Worm (Caenorhabditis elegans) whole organism, young adult: ENCODE measurements around the gene mab-23.

Experiments
- B0336.3 ChIP-seq: fragments of 200-800 bp; sonication (Bioruptor generic); IDR thresholded peaks from 2 replicates; pipeline ENCODE4 v1.3.6; 2022; ENCODE audit warnings: missing genetic modification characterization, missing compliant biosample characterization
- C06A6.2 ChIP-seq: fragments of 200-800 bp; sonication (Bioruptor generic); conservative IDR thresholded peaks from 2 replicates; pipeline ENCODE4 v1.3.6; 2022; ENCODE audit warnings: missing genetic modification characterization, missing compliant biosample characterization
- F52B5.7 ChIP-seq: sonication (generic microtip); optimal IDR thresholded peaks from 2 replicates; lab custom pipeline; 2016; ENCODE audit warnings: mild to moderate bottlenecking, missing genetic modification characterization, missing compliant biosample characterization
- F55B11.4 ChIP-seq: sonication (generic microtip); optimal IDR thresholded peaks from 2 replicates; lab custom pipeline; 2016; ENCODE audit warnings: missing compliant biosample characterization, missing genetic modification characterization, borderline replicate concordance; ENCODE audit not compliant: insufficient read depth
- F57A8.1 ChIP-seq: fragments of 200-800 bp; sonication (Bioruptor generic); optimal IDR thresholded peaks from 2 replicates; lab custom pipeline; 2018; ENCODE audit warnings: mild to moderate bottlenecking, missing genetic modification characterization, moderate library complexity, missing compliant biosample characterization
- K12H6.12 ChIP-seq: fragments of 200-800 bp; sonication (Bioruptor generic); optimal IDR thresholded peaks from 2 replicates; lab custom pipeline; 2018; ENCODE audit warnings: mild to moderate bottlenecking, missing genetic modification characterization, missing compliant biosample characterization
- Y56A3A.18 ChIP-seq: fragments of 200-800 bp; sonication (Bioruptor generic); IDR thresholded peaks from 2 replicates; pipeline ENCODE4 v1.3.6; 2022; ENCODE audit warnings: missing genetic modification reagents, missing genetic modification characterization, missing compliant biosample characterization
- Y67H2A.10 ChIP-seq: fragments of 200-800 bp; sonication (Bioruptor generic); conservative IDR thresholded peaks from 2 replicates; pipeline ENCODE4 v1.3.6; 2022; ENCODE audit warnings: missing genetic modification reagents, missing genetic modification characterization, missing compliant biosample characterization
- ama-1 ChIP-seq, 3 experiments: fragments of 150-350 bp in 1 of 3; sonication (generic microtip) in 2 of 3; optimal IDR thresholded peaks; 2 replicates each; lab custom pipeline; 2014 to 2018; ENCODE audit warnings: missing biosample characterization in 2 of 3, missing genetic modification characterization in 2 of 3, missing genetic modification reagents in 2 of 3
- aptf-2 ChIP-seq: fragments of 200-800 bp; sonication (Bioruptor generic); conservative IDR thresholded peaks from 2 replicates; pipeline ENCODE4 v1.3.6; 2022; ENCODE audit warnings: missing genetic modification reagents, missing genetic modification characterization, missing compliant biosample characterization
- attf-5 ChIP-seq: fragments of 200-800 bp; sonication (Bioruptor generic); optimal IDR thresholded peaks from 2 replicates; lab custom pipeline; 2018; ENCODE audit warnings: mild to moderate bottlenecking, missing genetic modification characterization, missing compliant biosample characterization
- cebp-1 ChIP-seq, 2 experiments: fragments of 200-800 bp in 1 of 2; sonication (Bioruptor generic) in 1 of 2; sonication (generic microtip) in 1 of 2; IDR thresholded peaks in 1 of 2; optimal IDR thresholded peaks in 1 of 2; 2 replicates each; pipeline versions ENCODE4 v1.3.6 to Lab custom; 2017 to 2022; ENCODE audit warnings: missing compliant biosample characterization in 2 of 2, missing genetic modification characterization in 2 of 2, mild to moderate bottlenecking in 1 of 2, missing genetic modification reagents in 1 of 2, moderate library complexity in 1 of 2
- cebp-2 ChIP-seq: fragments of 200-800 bp; sonication (Bioruptor generic); IDR thresholded peaks from 2 replicates; pipeline ENCODE4 v1.3.6; 2022; ENCODE audit warnings: missing genetic modification characterization, missing compliant biosample characterization
- ceh-27 ChIP-seq: fragments of 200-800 bp; sonication (Bioruptor generic); optimal IDR thresholded peaks from 2 replicates; lab custom pipeline; 2018; ENCODE audit warnings: mild to moderate bottlenecking, missing genetic modification characterization, moderate library complexity, missing compliant biosample characterization
- ceh-58 ChIP-seq: fragments of 200-800 bp; sonication (Bioruptor generic); IDR thresholded peaks from 2 replicates; pipeline ENCODE4 v1.3.6; 2022; ENCODE audit warnings: missing genetic modification characterization, missing compliant biosample characterization
- ceh-91 ChIP-seq: fragments of 200-800 bp; sonication (Bioruptor generic); IDR thresholded peaks from 2 replicates; pipeline ENCODE4 v1.3.6; 2022; ENCODE audit warnings: missing genetic modification reagents, missing genetic modification characterization, missing compliant biosample characterization
- chd-7 ChIP-seq: sonication (generic microtip); optimal IDR thresholded peaks from 2 replicates; lab custom pipeline; 2016; ENCODE audit warnings: mild to moderate bottlenecking, missing genetic modification characterization, moderate library complexity, missing compliant biosample characterization
- die-1 ChIP-seq: sonication (generic microtip); optimal IDR thresholded peaks from 2 replicates; lab custom pipeline; 2016; ENCODE audit warnings: missing genotype, mild to moderate bottlenecking, missing genetic modification characterization, missing compliant biosample characterization
- dox-1 ChIP-seq: fragments of 200-800 bp; sonication (Bioruptor generic); IDR thresholded peaks from 2 replicates; pipeline ENCODE4 v1.3.6; 2022; ENCODE audit warnings: missing genetic modification reagents, missing genetic modification characterization, missing compliant biosample characterization
- egl-44 ChIP-seq: fragments of 200-800 bp; sonication (Bioruptor generic); IDR thresholded peaks from 2 replicates; pipeline ENCODE4 v1.3.6; 2022; ENCODE audit warnings: missing genetic modification reagents, missing genetic modification characterization, missing compliant biosample characterization
- him-1 ChIP-seq: sonication (generic microtip); optimal IDR thresholded peaks from 2 replicates; lab custom pipeline; 2016; ENCODE audit warnings: missing genotype, missing genetic modification reagents, missing genetic modification characterization, missing compliant biosample characterization
- hmg-1.2 ChIP-seq: fragments of 200-800 bp; sonication (Bioruptor generic); IDR thresholded peaks from 2 replicates; pipeline ENCODE4 v1.3.6; 2022; ENCODE audit warnings: missing genetic modification reagents, missing genetic modification characterization, missing compliant biosample characterization
- let-526 ChIP-seq: fragments of 200-800 bp; sonication (Bioruptor generic); IDR thresholded peaks from 2 replicates; pipeline ENCODE4 v1.3.6; 2022; ENCODE audit warnings: missing genetic modification reagents, missing genetic modification characterization, missing compliant biosample characterization
- lsl-1 ChIP-seq: fragments of 200-800 bp; sonication (Bioruptor generic); optimal IDR thresholded peaks from 2 replicates; lab custom pipeline; 2018; ENCODE audit warnings: mild to moderate bottlenecking, missing genetic modification characterization, moderate library complexity, missing compliant biosample characterization
- mcd-1 ChIP-seq: fragments of 200-800 bp; sonication (Bioruptor generic); IDR thresholded peaks from 2 replicates; pipeline ENCODE4 v1.3.6; 2022; ENCODE audit warnings: missing genetic modification reagents, missing genetic modification characterization, missing compliant biosample characterization
- mel-28 ChIP-seq: sonication (generic microtip); optimal IDR thresholded peaks from 2 replicates; lab custom pipeline; 2016; ENCODE audit warnings: borderline replicate concordance, mild to moderate bottlenecking, missing genetic modification characterization, missing compliant biosample characterization
- mes-4 ChIP-seq: sonication (generic microtip); optimal IDR thresholded peaks from 2 replicates; lab custom pipeline; 2016; ENCODE audit warnings: missing genotype, missing genetic modification characterization, missing compliant biosample characterization
- nfyb-1 ChIP-seq: fragments of 200-800 bp; sonication (Bioruptor generic); IDR thresholded peaks from 2 replicates; pipeline ENCODE4 v1.3.6; 2022; ENCODE audit warnings: missing genetic modification reagents, missing genetic modification characterization, missing compliant biosample characterization
- nhr-80 ChIP-seq: sonication (generic microtip); optimal IDR thresholded peaks from 2 replicates; lab custom pipeline; 2016; ENCODE audit warnings: missing genetic modification characterization, missing compliant biosample characterization
- snpc-4 ChIP-seq, 5 experiments: fragments of 150-350 bp in 1 of 5; sonication (generic microtip) in 4 of 5; optimal IDR thresholded peaks; 2 replicates each; lab custom pipeline; 2014 to 2018; ENCODE audit warnings: missing genetic modification characterization in 5 of 5, missing biosample characterization in 3 of 5, antibody characterized with exemption in 2 of 5, mild to moderate bottlenecking in 2 of 5, missing compliant biosample characterization in 2 of 5, missing genotype in 2 of 5, moderate library complexity in 2 of 5, missing genetic modification reagents in 1 of 5
- somi-1 ChIP-seq: fragments of 200-800 bp; sonication (Bioruptor generic); optimal IDR thresholded peaks from 2 replicates; lab custom pipeline; 2018; ENCODE audit warnings: mild to moderate bottlenecking, missing genetic modification characterization, missing compliant biosample characterization
- tbp1 ChIP-seq: fragments of 200-800 bp; sonication (Bioruptor generic); optimal IDR thresholded peaks from 2 replicates; lab custom pipeline; 2018; ENCODE audit warnings: mild to moderate bottlenecking, missing genetic modification characterization, missing compliant biosample characterization
- tbx-9 ChIP-seq: sonication (generic microtip); optimal IDR thresholded peaks from 2 replicates; lab custom pipeline; 2016; ENCODE audit warnings: borderline replicate concordance, missing genetic modification characterization, inconsistent platforms, missing compliant biosample characterization
- unc-62 ChIP-seq: fragments of 150-350 bp; optimal IDR thresholded peaks from 2 replicates; lab custom pipeline; 2014; ENCODE audit warnings: missing biosample characterization, missing genetic modification reagents, missing genetic modification characterization
- zfh-2 ChIP-seq: fragments of 200-800 bp; sonication (Bioruptor generic); conservative IDR thresholded peaks from 2 replicates; pipeline ENCODE4 v1.3.6; 2022; ENCODE audit warnings: missing genetic modification reagents, missing genetic modification characterization, missing compliant biosample characterization
- ztf-22 ChIP-seq: fragments of 200-800 bp; sonication (Bioruptor generic); optimal IDR thresholded peaks from 2 replicates; lab custom pipeline; 2018; ENCODE audit warnings: mild to moderate bottlenecking, missing genetic modification characterization, moderate library complexity, missing compliant biosample characterization
- ztf-28 ChIP-seq: fragments of 200-800 bp; sonication (Bioruptor generic); IDR thresholded peaks from 2 replicates; pipeline ENCODE4 v1.3.6; 2022; ENCODE audit warnings: missing genetic modification reagents, missing genetic modification characterization, missing compliant biosample characterization
- ztf-3 ChIP-seq: fragments of 200-800 bp; sonication (Bioruptor generic); optimal IDR thresholded peaks from 2 replicates; lab custom pipeline; 2018; ENCODE audit warnings: mild to moderate bottlenecking, missing genetic modification characterization, missing compliant biosample characterization

Gene mab-23

DNA sequence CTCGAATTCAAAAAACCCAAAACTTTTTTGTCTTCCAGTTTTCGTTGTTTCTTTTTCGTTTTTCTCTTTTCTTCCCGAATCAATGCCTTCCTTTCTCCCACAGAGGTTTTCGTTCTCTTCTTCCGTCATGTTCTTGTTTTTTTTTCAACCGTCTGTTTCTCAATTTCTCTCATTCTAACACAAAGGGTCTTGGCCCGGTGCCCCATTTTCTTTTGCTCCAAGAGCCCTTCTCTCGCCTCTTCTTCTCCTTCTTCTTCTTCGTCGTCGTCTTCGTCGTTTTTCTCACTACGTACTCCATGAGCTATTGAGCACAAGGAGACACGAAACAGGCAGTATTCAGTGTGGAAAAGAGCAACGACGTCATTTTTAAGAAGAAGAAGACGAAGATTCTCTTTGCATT lies 44.6 kb downstream of the mab-23 start:
- TF ChIP-seq ceh-27 (GFP tag; lab: Kevin White, UChicago) (peak; percentile 8), him-1 (tag; lab: Kevin White, UChicago) (no peak), aptf-2 (GFP tag; lab: Robert Waterston, UW) (no peak), mcd-1 (GFP tag; lab: Robert Waterston, UW) (no peak), Y56A3A.18 (GFP tag; lab: Robert Waterston, UW) (no peak), K12H6.12 (tag; lab: Kevin White, UChicago) (peak; percentile 35), mel-28 (tag; lab: Kevin White, UChicago) (no peak), B0336.3 (GFP tag; lab: Robert Waterston, UW) (no peak), tbx-9 (tag; lab: Kevin White, UChicago) (no peak), ama-1 (optimal IDR thresholded peaks at IDR 0.05; lab: Kevin White, UChicago) (no peak), ama-1 (GFP tag; optimal IDR thresholded peaks at IDR 0.05; lab: Kevin White, UChicago) (no peak), zfh-2 (0 out of 2 replicates have a peak, but pooled peaks have one; percentile 36), mes-4 (tag; lab: Kevin White, UChicago) (no peak), ceh-58 (GFP tag; lab: Robert Waterston, UW) (no peak)

DNA sequence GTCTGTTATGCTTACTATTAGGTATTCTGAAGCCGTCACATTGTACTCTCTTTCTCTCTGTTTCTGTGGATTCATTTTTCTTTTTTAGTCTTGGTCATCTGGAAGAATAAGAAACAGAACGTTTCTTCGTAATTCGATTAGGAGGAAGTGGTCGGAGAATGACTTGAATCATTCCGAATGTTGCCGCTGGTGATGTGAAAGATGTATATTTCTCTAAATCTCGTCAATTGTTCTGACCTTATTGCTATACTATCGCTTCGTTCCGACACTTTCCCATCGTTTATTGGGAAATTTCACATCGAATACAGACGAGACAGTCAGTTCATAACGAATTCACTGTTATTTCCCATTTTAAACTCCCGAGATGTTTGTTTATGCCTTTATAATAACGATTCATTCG lies 46.2 kb downstream of the mab-23 start:
- TF ChIP-seq him-1 (tag; lab: Kevin White, UChicago) (no peak), unc-62 (GFP tag; lab: Kevin White, UChicago) (no peak), C06A6.2 (GFP tag; lab: Robert Waterston, UW) (no peak), tbp1 (no peak), Y56A3A.18 (GFP tag; lab: Robert Waterston, UW) (no peak), F55B11.4 (tag; lab: Kevin White, UChicago) (no peak), mel-28 (tag; lab: Kevin White, UChicago) (no peak), ztf-28 (GFP tag; lab: Robert Waterston, UW) (no peak), hmg-1.2 (GFP tag; lab: Robert Waterston, UW) (no peak), ztf-3 (no peak)
- TF ChIP-seq, all 124 proteins: peak for 0

DNA sequence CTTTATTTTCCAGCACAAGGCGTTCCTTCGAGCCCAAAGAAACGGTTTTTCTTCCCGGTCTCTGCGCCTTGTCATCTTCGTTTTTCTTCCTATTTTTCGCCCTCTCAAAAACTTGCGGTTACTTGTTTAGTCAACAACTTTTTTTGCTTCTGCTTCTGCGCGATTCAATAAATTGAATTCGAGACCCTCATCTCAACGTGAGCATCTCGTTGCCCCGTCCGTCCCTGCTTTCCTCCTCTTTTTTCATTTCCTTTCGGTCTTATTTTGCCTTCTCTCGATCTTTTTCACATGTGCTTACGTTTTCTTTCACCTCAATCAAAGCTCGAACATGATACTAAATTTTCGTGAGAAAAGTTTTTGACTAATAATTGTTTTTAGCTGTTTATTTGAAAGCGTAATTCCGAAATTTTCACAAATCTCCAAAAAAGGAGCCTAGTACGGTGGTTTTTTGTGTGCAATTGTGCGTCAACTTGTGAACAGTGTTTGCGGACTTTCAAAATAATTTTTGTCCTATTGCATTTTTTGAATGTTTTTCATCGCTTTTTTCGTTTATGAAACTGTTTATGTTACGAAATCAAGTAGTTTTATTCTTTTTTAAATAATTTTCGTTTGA lies 47.2 kb downstream of the mab-23 start:
- TF ChIP-seq lsl-1 (peak; percentile 51), cebp-1 (GFP tag; IDR thresholded peaks at IDR 0.05; lab: Robert Waterston, UW) (no peak), cebp-1 (tag; optimal IDR thresholded peaks at IDR 0.05; lab: Kevin White, UChicago) (peak; percentile 11), mcd-1 (GFP tag; lab: Robert Waterston, UW) (no peak)

DNA sequence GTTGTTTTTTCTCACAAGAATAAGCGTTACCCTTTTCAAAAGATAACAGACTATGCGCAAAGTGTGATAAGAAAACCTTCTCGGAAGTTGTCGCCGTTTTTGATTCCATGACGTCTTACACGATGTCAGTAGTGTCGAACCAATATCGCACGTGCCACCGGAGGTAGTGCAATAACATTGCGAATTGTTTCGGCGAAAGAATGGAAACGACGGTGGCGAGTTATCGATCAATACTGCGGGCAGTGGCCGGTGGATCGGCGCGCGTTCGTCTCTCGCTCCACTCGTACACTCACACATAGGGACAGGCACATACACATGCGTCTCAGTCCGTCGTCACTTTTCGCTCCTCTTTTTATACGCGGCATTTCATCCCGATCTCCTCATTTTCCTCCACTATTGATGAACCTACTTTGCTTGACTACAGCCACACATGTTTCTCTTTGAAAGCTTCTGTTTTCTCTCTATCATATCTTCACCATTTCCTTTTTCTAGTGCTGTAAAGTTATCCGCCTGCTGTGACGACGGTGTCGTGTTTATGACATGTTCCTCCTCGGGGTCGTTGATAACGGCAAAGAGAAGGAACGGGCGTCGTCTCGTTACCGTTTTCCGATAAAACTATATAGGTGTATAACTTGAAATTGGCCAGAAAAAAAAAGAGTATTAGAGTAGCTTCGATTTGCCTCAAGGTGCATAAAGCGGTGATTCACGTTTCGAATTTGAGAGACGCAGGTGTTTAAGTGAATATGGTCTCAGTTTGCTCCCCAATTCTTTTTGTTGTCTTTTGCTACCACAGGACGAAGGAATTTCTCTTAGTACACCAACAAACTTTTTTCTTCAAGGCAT lies 48.5 kb downstream of the mab-23 start:
- TF ChIP-seq die-1 = peak; percentile 33
- peak; percentile 33 for TF ChIP-seq F52B5.7 (tag; lab: Kevin White, UChicago)
- TF ChIP-seq cebp-1 (GFP tag; IDR thresholded peaks at IDR 0.05; lab: Robert Waterston, UW) = no peak
- peak; percentile 51 for TF ChIP-seq cebp-1 (tag; optimal IDR thresholded peaks at IDR 0.05; lab: Kevin White, UChicago)
- peak; percentile 53 for TF ChIP-seq dox-1 (GFP tag; lab: Robert Waterston, UW)
- TF ChIP-seq ceh-91 (GFP tag; lab: Robert Waterston, UW) = no peak
- TF ChIP-seq chd-7 = peak; percentile 27
- TF ChIP-seq zfh-2 = peak; percentile 72
- TF ChIP-seq ceh-27 (GFP tag; lab: Kevin White, UChicago) = peak; percentile 40
- peak; percentile 53; the same call in 1 of the 2 replicates for TF ChIP-seq nfyb-1 (GFP tag; lab: Robert Waterston, UW)
- TF ChIP-seq B0336.3 (GFP tag; lab: Robert Waterston, UW) = peak; percentile 79; the same call in 1 of the 2 replicates
- no peak for TF ChIP-seq hmg-1.2 (GFP tag; lab: Robert Waterston, UW)
- peak; percentile 31 for TF ChIP-seq attf-5
- no peak for TF ChIP-seq egl-44 (GFP tag; lab: Robert Waterston, UW)
- TF ChIP-seq cebp-2 (GFP tag; lab: Robert Waterston, UW) = no peak
- TF ChIP-seq let-526 (GFP tag; lab: Robert Waterston, UW) = 0 out of 2 replicates have a peak, but pooled peaks have one; percentile 17
- TF ChIP-seq Y67H2A.10 (GFP tag; lab: Robert Waterston, UW) = no peak
- no peak for TF ChIP-seq snpc-4 (GFP tag; optimal IDR thresholded peaks at IDR 0.05; lab: Kevin White, UChicago)
- peak in 1 of 4 experiments; percentile 2 for TF ChIP-seq snpc-4 (tag; optimal IDR thresholded peaks at IDR 0.05; lab: Kevin White, UChicago)
- TF ChIP-seq nhr-80 = peak; percentile 46
- TF ChIP-seq ztf-22 = peak; percentile 42
- TF ChIP-seq somi-1 (GFP tag; lab: Kevin White, UChicago) = peak; percentile 29
- TF ChIP-seq F57A8.1 = peak; percentile 18
